Worm (Caenorhabditis elegans) whole organism, early embryonic: ENCODE results near the gene spe-41.

ENCODE experiments used
- F13C5.2 ChIP-seq: sonication (generic microtip); optimal IDR thresholded peaks from 2 replicates; lab custom pipeline; 2017; ENCODE audit warnings: mild to moderate bottlenecking, missing genetic modification characterization, inconsistent platforms, missing compliant biosample characterization
- aly-1 ChIP-seq: sonication (generic microtip); optimal IDR thresholded peaks from 2 replicates; lab custom pipeline; 2016; ENCODE audit warnings: missing genetic modification characterization, missing compliant biosample characterization
- ama-1 ChIP-seq: fragments of 150-350 bp; optimal IDR thresholded peaks from 2 replicates; lab custom pipeline; 2014
- ceh-13 ChIP-seq: fragments of 200-800 bp; sonication (Bioruptor generic); optimal IDR thresholded peaks from 2 replicates; lab custom pipeline; 2018; ENCODE audit warnings: mild to moderate bottlenecking, missing genetic modification characterization, missing compliant biosample characterization
- ets-7 ChIP-seq: sonication (generic microtip); optimal IDR thresholded peaks from 2 replicates; lab custom pipeline; 2016; ENCODE audit warnings: missing genotype, missing genetic modification characterization, missing compliant biosample characterization
- flt-1 ChIP-seq: fragments of 200-800 bp; sonication (Bioruptor generic); IDR thresholded peaks from 2 replicates; pipeline ENCODE4 v1.3.6; 2022; ENCODE audit warnings: missing genetic modification characterization, missing compliant biosample characterization
- hmbx-1 ChIP-seq: sonication (generic microtip); optimal IDR thresholded peaks from 2 replicates; lab custom pipeline; 2016; ENCODE audit warnings: mild to moderate bottlenecking, missing genetic modification characterization, missing compliant biosample characterization
- hnd-1 ChIP-seq: sonication (generic microtip); optimal IDR thresholded peaks from 2 replicates; lab custom pipeline; 2016; ENCODE audit warnings: missing genetic modification characterization, missing compliant biosample characterization
- scrt-1 ChIP-seq: fragments of 200-800 bp; sonication (Bioruptor generic); IDR thresholded peaks from 2 replicates; pipeline ENCODE4 v1.3.6; 2022; ENCODE audit warnings: missing genetic modification characterization, missing compliant biosample characterization
- sea-1 ChIP-seq: fragments of 200-800 bp; sonication (Bioruptor generic); conservative IDR thresholded peaks from 2 replicates; pipeline ENCODE4 v1.3.6; 2022; ENCODE audit warnings: missing genetic modification characterization, missing compliant biosample characterization
- tbx-37 ChIP-seq: fragments of 200-800 bp; sonication (Bioruptor generic); conservative IDR thresholded peaks from 2 replicates; pipeline ENCODE4 v1.3.6; 2022; ENCODE audit warnings: missing genetic modification reagents, missing genetic modification characterization, missing compliant biosample characterization
- tra-4 ChIP-seq: sonication (generic microtip); optimal IDR thresholded peaks from 2 replicates; lab custom pipeline; 2017; ENCODE audit warnings: missing genetic modification characterization, missing compliant biosample characterization

ce11 chrIII:3431385-3431784 lies 12.6 kb downstream of the spe-41 start, which contains the start of gene K01A11.1:
- TF ChIP-seq ceh-13 (GFP tag; lab: Kevin White, UChicago): no peak
- no peak for TF ChIP-seq tbx-37
- TF ChIP-seq F13C5.2 (tag; lab: Kevin White, UChicago): no peak
- TF ChIP-seq hmbx-1 (tag; lab: Kevin White, UChicago): no peak
- TF ChIP-seq ama-1: no peak
- TF ChIP-seq tra-4 (tag; lab: Kevin White, UChicago): no peak
- TF ChIP-seq hnd-1 (tag; lab: Kevin White, UChicago): no peak
- no peak for TF ChIP-seq flt-1 (GFP tag; lab: Robert Waterston, UW)
- no peak for TF ChIP-seq sea-1 (GFP tag; lab: Robert Waterston, UW)
- TF ChIP-seq scrt-1 (GFP tag; lab: Robert Waterston, UW): no peak
- TF ChIP-seq ets-7 (tag; lab: Kevin White, UChicago): no peak
- TF ChIP-seq aly-1 (tag; lab: Kevin White, UChicago): no peak
